Fruit fly (Drosophila melanogaster) whole organism, prepupa: Measurements from ENCODE around the gene CG14982.

Experiments used
- CG3919 ChIP-seq: fragments of 200-800 bp; sonication (Bioruptor generic); optimal IDR thresholded peaks from 3 replicates; lab custom pipeline; 2016; ENCODE audit warnings: missing biosample characterization, missing genetic modification characterization
- Smox ChIP-seq: fragments of 200-800 bp; sonication (Bioruptor generic); optimal IDR thresholded peaks from 3 replicates; lab custom pipeline; 2016; ENCODE audit warnings: missing biosample characterization, missing genetic modification characterization

DNA sequence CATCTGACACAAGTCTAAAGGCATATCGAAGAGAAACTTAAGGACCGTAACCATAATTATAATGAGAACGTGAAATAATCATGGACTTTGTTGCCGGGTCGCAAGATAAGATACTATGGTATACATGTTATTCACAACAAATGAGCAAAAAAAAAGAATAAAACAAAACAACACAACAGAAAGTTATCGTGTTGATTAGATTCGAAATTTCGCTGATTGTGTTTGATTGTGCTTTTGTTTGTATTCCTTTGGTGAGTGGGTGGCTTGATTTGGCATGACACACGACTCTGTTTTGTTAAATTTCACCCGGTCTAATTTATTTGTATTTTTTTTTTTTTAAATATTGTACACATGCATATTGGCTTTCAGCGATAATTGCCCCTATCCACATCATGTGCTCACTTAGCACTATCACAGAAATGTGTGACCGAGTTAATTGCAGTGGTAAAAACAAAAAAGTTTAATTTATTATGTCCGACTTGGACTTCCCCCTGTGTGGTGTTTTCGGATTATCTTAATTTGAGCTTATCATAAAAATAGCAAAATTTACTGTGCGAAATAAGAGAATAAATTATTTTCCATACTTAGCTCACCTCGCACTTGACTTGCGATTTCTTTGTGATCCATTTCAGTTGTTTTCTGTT, 18.8 kb upstream of the CG14982 start:
- no peak for TF ChIP-seq CG3919 (GFP tag; lab: Kevin White, UChicago)
- no peak for TF ChIP-seq Smox (GFP tag; lab: Kevin White, UChicago)
